Worm (Caenorhabditis elegans) whole organism, L3 larva: ENCODE measurements around the gene str-206.

Experiments
- R02D3.7 ChIP-seq: fragments of 150-350 bp; optimal IDR thresholded peaks from 2 replicates; lab custom pipeline; 2014; ENCODE audit warnings: missing biosample characterization, missing genetic modification characterization
- ZK546.5 ChIP-seq: sonication (generic microtip); optimal IDR thresholded peaks from 2 replicates; lab custom pipeline; 2017; ENCODE audit warnings: missing biosample characterization, missing genetic modification characterization
- aly-2 ChIP-seq: fragments of 150-350 bp; optimal IDR thresholded peaks from 2 replicates; lab custom pipeline; 2014; ENCODE audit warnings: missing biosample characterization, missing genetic modification characterization
- ama-1 ChIP-seq: fragments of 150-350 bp; optimal IDR thresholded peaks from 2 replicates; lab custom pipeline; 2018
- ceh-16 ChIP-seq: sonication (generic microtip); optimal IDR thresholded peaks from 2 replicates; lab custom pipeline; 2017; ENCODE audit warnings: missing biosample characterization, missing genetic modification characterization
- ceh-28 ChIP-seq: fragments of 150-350 bp; optimal IDR thresholded peaks from 2 replicates; lab custom pipeline; 2014; ENCODE audit warnings: missing biosample characterization, missing genetic modification reagents, missing genetic modification characterization
- ceh-82 ChIP-seq: fragments of 150-350 bp; optimal IDR thresholded peaks from 2 replicates; lab custom pipeline; 2014; ENCODE audit warnings: missing biosample characterization, missing genetic modification characterization
- ceh-9 ChIP-seq: sonication (generic microtip); optimal IDR thresholded peaks from 2 replicates; lab custom pipeline; 2018; ENCODE audit warnings: missing biosample characterization, missing genetic modification characterization
- daf-12 ChIP-seq: fragments of 150-350 bp; optimal IDR thresholded peaks from 2 replicates; lab custom pipeline; 2014; ENCODE audit warnings: missing biosample characterization, missing genetic modification reagents, missing genetic modification characterization
- egl-5 ChIP-seq: fragments of 150-350 bp; optimal IDR thresholded peaks from 2 replicates; lab custom pipeline; 2017; ENCODE audit warnings: missing biosample characterization, missing genetic modification reagents, missing genetic modification characterization, inconsistent platforms
- elt-1 ChIP-seq: fragments of 150-350 bp; optimal IDR thresholded peaks from 2 replicates; lab custom pipeline; 2014; ENCODE audit warnings: missing biosample characterization, missing genetic modification characterization
- elt-2 ChIP-seq: sonication (generic microtip); optimal IDR thresholded peaks from 2 replicates; lab custom pipeline; 2016; ENCODE audit warnings: missing genetic modification reagents, mild to moderate bottlenecking, missing genetic modification characterization, missing compliant biosample characterization
- elt-3 ChIP-seq, 3 experiments: fragments of 150-350 bp in 1 of 3; sonication (generic microtip) in 2 of 3; optimal IDR thresholded peaks; 2 replicates in 2 of 3; 4 replicates in 1 of 3; lab custom pipeline; 2014 to 2017; ENCODE audit warnings: missing biosample characterization in 3 of 3, missing genetic modification characterization in 3 of 3
- eor-1 ChIP-seq, 2 experiments: fragments of 150-350 bp; optimal IDR thresholded peaks; 2 replicates each; lab custom pipeline; 2014 to 2018; ENCODE audit warnings: missing biosample characterization in 2 of 2, missing genetic modification characterization in 2 of 2
- fkh-10 ChIP-seq: sonication (generic microtip); optimal IDR thresholded peaks from 2 replicates; lab custom pipeline; 2017; ENCODE audit warnings: missing biosample characterization, missing genetic modification reagents, missing genetic modification characterization
- fkh-2 ChIP-seq: fragments of 150-350 bp; optimal IDR thresholded peaks from 2 replicates; lab custom pipeline; 2014; ENCODE audit warnings: missing biosample characterization, missing genetic modification reagents, missing genetic modification characterization
- fos-1 ChIP-seq: fragments of 150-350 bp; optimal IDR thresholded peaks from 2 replicates; lab custom pipeline; 2014; ENCODE audit warnings: missing biosample characterization, missing genetic modification characterization
- hmg-11 ChIP-seq: sonication (generic microtip); optimal IDR thresholded peaks from 2 replicates; lab custom pipeline; 2016; ENCODE audit warnings: missing genetic modification characterization, missing compliant biosample characterization
- jun-1 ChIP-seq: fragments of 150-350 bp; optimal IDR thresholded peaks from 2 replicates; lab custom pipeline; 2014; ENCODE audit warnings: missing biosample characterization, missing genetic modification reagents, missing genetic modification characterization
- lin-15B ChIP-seq: fragments of 150-350 bp; optimal IDR thresholded peaks from 2 replicates; lab custom pipeline; 2014; ENCODE audit warnings: missing biosample characterization, missing genetic modification characterization
- lin-39 ChIP-seq: fragments of 150-350 bp; optimal IDR thresholded peaks from 2 replicates; lab custom pipeline; 2018; ENCODE audit warnings: missing biosample characterization, missing genetic modification reagents, missing genetic modification characterization
- lsy-12 ChIP-seq: sonication (generic microtip); optimal IDR thresholded peaks from 2 replicates; lab custom pipeline; 2016; ENCODE audit warnings: mild to moderate bottlenecking, missing genetic modification characterization, missing compliant biosample characterization
- mdl-1 ChIP-seq: fragments of 150-350 bp; optimal IDR thresholded peaks from 2 replicates; lab custom pipeline; 2014; ENCODE audit warnings: missing biosample characterization, missing genetic modification characterization
- mml-1 ChIP-seq: fragments of 150-350 bp; sonication (generic microtip); optimal IDR thresholded peaks from 3 replicates; lab custom pipeline; 2014; ENCODE audit warnings: missing biosample characterization, missing genetic modification characterization
- nfya-1 ChIP-seq: sonication (generic microtip); optimal IDR thresholded peaks from 2 replicates; lab custom pipeline; 2017; ENCODE audit warnings: missing genetic modification characterization, mild to moderate bottlenecking, missing compliant biosample characterization, antibody characterized with exemption, moderate library complexity; ENCODE audit not compliant: insufficient read depth
- nhr-11 ChIP-seq: fragments of 150-350 bp; optimal IDR thresholded peaks from 2 replicates; lab custom pipeline; 2014; ENCODE audit warnings: missing biosample characterization, missing genetic modification characterization
- nhr-12 ChIP-seq: fragments of 150-350 bp; optimal IDR thresholded peaks from 2 replicates; lab custom pipeline; 2014; ENCODE audit warnings: missing biosample characterization, missing genetic modification characterization
- nhr-23 ChIP-seq: fragments of 150-350 bp; optimal IDR thresholded peaks from 2 replicates; lab custom pipeline; 2014; ENCODE audit warnings: missing biosample characterization, missing genetic modification reagents, missing genetic modification characterization
- nhr-237 ChIP-seq: fragments of 150-350 bp; optimal IDR thresholded peaks from 2 replicates; lab custom pipeline; 2014; ENCODE audit warnings: missing biosample characterization, missing genetic modification characterization
- nhr-25 ChIP-seq: sonication (generic microtip); optimal IDR thresholded peaks from 2 replicates; lab custom pipeline; 2017; ENCODE audit warnings: missing biosample characterization, missing genetic modification characterization
- nhr-28 ChIP-seq: fragments of 150-350 bp; optimal IDR thresholded peaks from 2 replicates; lab custom pipeline; 2014; ENCODE audit warnings: missing biosample characterization, missing genetic modification characterization
- nhr-43 ChIP-seq: sonication (generic microtip); optimal IDR thresholded peaks from 2 replicates; lab custom pipeline; 2016; ENCODE audit warnings: mild to moderate bottlenecking, missing genetic modification characterization, missing compliant biosample characterization; ENCODE audit not compliant: poor library complexity, severe bottlenecking
- nhr-67 ChIP-seq: fragments of 150-350 bp; optimal IDR thresholded peaks from 2 replicates; lab custom pipeline; 2014; ENCODE audit warnings: missing biosample characterization, missing genetic modification characterization
- nhr-76 ChIP-seq: fragments of 150-350 bp; sonication (generic microtip); optimal IDR thresholded peaks from 5 replicates; lab custom pipeline; 2014; ENCODE audit warnings: missing biosample characterization, missing genetic modification characterization
- nhr-77 ChIP-seq: fragments of 150-350 bp; optimal IDR thresholded peaks from 2 replicates; lab custom pipeline; 2014; ENCODE audit warnings: missing biosample characterization, missing genetic modification characterization
- pha-4 ChIP-seq: fragments of 150-350 bp; optimal IDR thresholded peaks from 2 replicates; lab custom pipeline; 2014; ENCODE audit warnings: missing biosample characterization, missing genetic modification reagents, missing genetic modification characterization
- pqm-1 ChIP-seq: fragments of 150-350 bp; optimal IDR thresholded peaks from 2 replicates; lab custom pipeline; 2017; ENCODE audit warnings: missing biosample characterization, missing genetic modification characterization, inconsistent platforms
- sea-2 ChIP-seq: fragments of 150-350 bp; sonication (generic microtip); optimal IDR thresholded peaks from 4 replicates; lab custom pipeline; 2014; ENCODE audit warnings: missing biosample characterization, missing genetic modification reagents, missing genetic modification characterization
- skn-1 ChIP-seq: fragments of 150-350 bp; optimal IDR thresholded peaks from 2 replicates; lab custom pipeline; 2014; ENCODE audit warnings: missing biosample characterization, missing genetic modification characterization
- snpc-4 ChIP-seq: fragments of 150-350 bp; optimal IDR thresholded peaks from 2 replicates; lab custom pipeline; 2014; ENCODE audit warnings: missing biosample characterization, missing genetic modification characterization
- tbx-2 ChIP-seq: sonication (generic microtip); optimal IDR thresholded peaks from 2 replicates; lab custom pipeline; 2016; ENCODE audit warnings: mild to moderate bottlenecking, missing genetic modification characterization, missing compliant biosample characterization
- unc-62 ChIP-seq: fragments of 150-350 bp; sonication (generic microtip); optimal IDR thresholded peaks from 4 replicates; lab custom pipeline; 2014; ENCODE audit warnings: missing biosample characterization, missing genetic modification reagents, missing genetic modification characterization
- zag-1 ChIP-seq: fragments of 150-350 bp; optimal IDR thresholded peaks from 2 replicates; lab custom pipeline; 2014; ENCODE audit warnings: missing biosample characterization, missing genetic modification characterization
- ztf-11 ChIP-seq: fragments of 150-350 bp; optimal IDR thresholded peaks from 2 replicates; lab custom pipeline; 2014; ENCODE audit warnings: missing biosample characterization, missing genetic modification characterization
- ztf-4 ChIP-seq: fragments of 150-350 bp; optimal IDR thresholded peaks from 2 replicates; lab custom pipeline; 2014; ENCODE audit warnings: missing biosample characterization, missing genetic modification characterization

The str-206 gene

DNA sequence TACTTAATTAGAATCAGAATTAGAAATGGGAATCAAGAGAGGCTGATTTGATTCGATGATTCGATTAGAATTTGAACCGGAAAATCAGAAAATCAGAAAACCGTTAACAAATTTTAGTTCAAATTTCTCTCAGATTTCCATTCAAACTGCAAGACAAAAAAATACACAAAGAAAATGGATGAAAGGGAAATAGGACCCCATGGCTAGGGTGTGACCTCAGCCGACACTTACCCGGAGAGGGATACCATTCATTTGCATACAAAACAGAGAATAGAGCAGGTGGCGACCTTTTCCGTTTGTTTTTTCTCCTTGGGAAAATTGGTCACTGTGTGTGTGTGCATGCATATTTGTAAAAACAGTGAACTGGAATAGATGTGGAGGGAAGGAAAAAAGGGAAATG is 16.0 kb downstream of the str-206 start:
- TF ChIP-seq ZK546.5 (tag; lab: Kevin White, UChicago) = no peak
- no peak for TF ChIP-seq snpc-4 (tag; lab: Kevin White, UChicago)
- TF ChIP-seq nhr-25 (tag; lab: Kevin White, UChicago) = no peak
- no peak for TF ChIP-seq ztf-4 (tag; lab: Kevin White, UChicago)
- TF ChIP-seq, all 47 proteins: peak for 0

DNA sequence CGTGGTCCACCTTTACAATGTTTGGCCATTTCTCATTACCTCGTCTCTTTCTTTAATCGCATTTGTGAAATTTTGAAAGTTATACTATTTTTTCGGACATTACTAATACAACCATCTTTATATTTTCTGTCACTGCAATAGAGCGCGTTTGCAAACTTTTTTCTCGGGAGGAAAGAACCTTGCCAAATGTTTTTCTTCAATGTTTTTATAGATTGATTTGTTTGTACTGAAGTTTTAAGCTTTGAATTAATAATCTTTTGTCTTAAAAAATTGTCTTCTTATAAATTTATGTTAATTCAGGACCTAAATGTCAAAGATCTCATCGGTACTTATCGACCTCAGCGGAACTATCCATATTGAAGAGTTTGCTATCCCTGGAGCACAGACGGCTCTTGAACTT is 16.9 kb downstream of the str-206 start, which contains the start of gene K08B12.3:
Gene K08B12.3, plus strand, starts transcription at position 301 of the 400 bp plus-strand sequence.
- TF ChIP-seq pha-4 (tag; lab: Kevin White, UChicago) = peak; percentile 44
- TF ChIP-seq pqm-1 (tag; lab: Kevin White, UChicago) = no peak

DNA sequence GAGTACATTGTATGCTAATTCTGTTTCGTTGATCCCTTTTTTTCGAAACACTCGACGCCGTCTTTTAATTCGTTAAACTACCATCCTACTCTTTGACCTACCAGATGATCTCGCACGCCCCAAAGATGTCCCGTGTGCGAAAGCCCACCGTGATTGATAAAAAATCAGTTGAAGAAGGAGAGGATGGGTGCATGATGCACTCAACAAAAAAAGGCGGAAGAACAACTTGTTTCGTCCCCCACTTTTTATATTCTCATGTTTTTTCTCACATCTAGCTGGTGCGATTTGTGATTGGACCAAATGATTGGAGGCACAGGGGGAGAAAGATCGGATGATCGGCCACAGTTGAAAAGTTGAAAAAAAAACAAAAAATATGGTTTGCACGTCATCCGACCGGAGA is 20.4 kb downstream of the str-206 start:
- TF ChIP-seq lin-39 (tag; lab: Kevin White, UChicago) (no peak), ztf-4 (tag; lab: Kevin White, UChicago) (no peak), nhr-23 (tag; lab: Kevin White, UChicago) (peak; percentile 30), nhr-25 (tag; lab: Kevin White, UChicago) (peak; percentile 42), elt-1 (tag; lab: Kevin White, UChicago) (no peak), nhr-43 (tag; lab: Kevin White, UChicago) (peak; percentile 77), nhr-76 (tag; lab: Kevin White, UChicago) (peak; percentile 27), unc-62 (no peak), tbx-2 (tag; lab: Kevin White, UChicago) (no peak), eor-1 (tag; optimal IDR thresholded peaks at IDR 0.05; lab: Kevin White, UChicago) (no peak), nfya-1 (tag; lab: Kevin White, UChicago) (no peak), sea-2 (GFP tag; lab: Kevin White, UChicago) (no peak), nhr-12 (tag; lab: Kevin White, UChicago) (no peak)

DNA sequence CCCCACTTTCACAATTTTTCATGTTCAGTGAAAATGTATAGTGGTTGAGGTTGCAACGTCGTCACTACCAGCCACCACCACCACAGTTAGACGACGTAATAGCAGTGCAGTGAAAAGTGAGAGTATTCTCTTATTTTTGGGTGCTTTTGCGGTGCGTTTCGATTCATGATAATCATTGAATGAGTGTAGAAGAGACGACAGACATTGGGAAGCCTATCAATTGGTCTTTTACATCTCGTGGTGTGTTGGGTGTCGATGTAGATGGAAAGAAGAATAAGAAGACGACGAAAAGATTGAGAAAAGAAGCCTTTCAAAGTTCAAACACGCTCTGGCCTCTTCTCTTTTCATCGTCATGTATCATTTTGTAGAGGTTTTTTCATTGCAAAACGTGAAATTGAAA is 21.9 kb downstream of the str-206 start:
- TF ChIP-seq ceh-82 (tag; lab: Kevin White, UChicago) (no peak), fkh-2 (tag; lab: Kevin White, UChicago) (no peak), ztf-4 (tag; lab: Kevin White, UChicago) (no peak), mdl-1 (peak; percentile 44), pqm-1 (tag; lab: Kevin White, UChicago) (peak; percentile 69), ceh-9 (tag; lab: Kevin White, UChicago) (no peak), tbx-2 (tag; lab: Kevin White, UChicago) (peak; percentile 22), nhr-11 (tag; lab: Kevin White, UChicago) (no peak), ama-1 (lab: Kevin White, UChicago) (no peak), pha-4 (tag; lab: Kevin White, UChicago) (no peak), nhr-237 (tag; lab: Kevin White, UChicago) (no peak), R02D3.7 (tag; lab: Kevin White, UChicago) (peak; percentile 38), lin-15B (tag; lab: Kevin White, UChicago) (no peak), mml-1 (tag; lab: Kevin White, UChicago) (peak; percentile 31), nhr-12 (tag; lab: Kevin White, UChicago) (no peak), eor-1 (tag; optimal IDR thresholded peaks at IDR 0.05; lab: Kevin White, UChicago) (no peak), aly-2 (tag; lab: Kevin White, UChicago) (no peak), nhr-77 (tag; lab: Kevin White, UChicago) (no peak), zag-1 (no peak), unc-62 (no peak), nhr-28 (no peak), ZK546.5 (tag; lab: Kevin White, UChicago) (no peak), fos-1 (tag; lab: Kevin White, UChicago) (no peak), daf-12 (tag; lab: Kevin White, UChicago) (no peak), snpc-4 (tag; lab: Kevin White, UChicago) (no peak), nhr-76 (tag; lab: Kevin White, UChicago) (no peak), elt-2 (tag; lab: Kevin White, UChicago) (peak; percentile 30), ceh-28 (no peak), skn-1 (tag; lab: Kevin White, UChicago) (no peak), lin-39 (tag; lab: Kevin White, UChicago) (no peak), nhr-67 (tag; lab: Kevin White, UChicago) (no peak), elt-1 (tag; lab: Kevin White, UChicago) (no peak), ztf-11 (tag; lab: Kevin White, UChicago) (no peak), hmg-11 (tag; lab: Kevin White, UChicago) (no peak), nhr-43 (tag; lab: Kevin White, UChicago) (peak; percentile 95), egl-5 (tag; lab: Kevin White, UChicago) (no peak), nhr-25 (tag; lab: Kevin White, UChicago) (peak; percentile 94), lsy-12 (tag; lab: Kevin White, UChicago) (no peak), ceh-16 (tag; lab: Kevin White, UChicago) (no peak), elt-3 (tag; optimal IDR thresholded peaks at IDR 0.05; lab: Kevin White, UChicago) (peak in 2 of 3 experiments; percentile 15 to 74), jun-1 (no peak), fkh-10 (GFP tag; lab: Kevin White, UChicago) (no peak), nhr-23 (tag; lab: Kevin White, UChicago) (peak; percentile 72)
